Worm (Caenorhabditis elegans) whole organism, L1 larva: ENCODE results near the gene srh-177.
A peak's percentile ranks its signal among the peaks of the same experiment; 100 is the strongest.

Experiments
- C04F5.9 ChIP-seq: sonication (generic microtip); optimal IDR thresholded peaks from 2 replicates; lab custom pipeline; 2016; ENCODE audit warnings: missing genetic modification characterization, missing compliant biosample characterization
- C16A3.4 ChIP-seq: fragments of 150-350 bp; optimal IDR thresholded peaks from 2 replicates; lab custom pipeline; 2014; ENCODE audit warnings: missing biosample characterization, missing genetic modification characterization
- C34B4.2 ChIP-seq: sonication (generic microtip); optimal IDR thresholded peaks from 2 replicates; lab custom pipeline; 2017; ENCODE audit warnings: mild to moderate bottlenecking, missing genetic modification characterization, missing compliant biosample characterization
- alr-1 ChIP-seq: fragments of 200-800 bp; sonication (Bioruptor generic); optimal IDR thresholded peaks from 2 replicates; lab custom pipeline; 2018; ENCODE audit warnings: borderline replicate concordance, mild to moderate bottlenecking, missing genetic modification characterization, missing compliant biosample characterization
- ama-1 ChIP-seq: fragments of 150-350 bp; optimal IDR thresholded peaks from 2 replicates; lab custom pipeline; 2014
- blmp-1 ChIP-seq: fragments of 150-350 bp; optimal IDR thresholded peaks from 2 replicates; lab custom pipeline; 2014; ENCODE audit warnings: missing biosample characterization, missing genetic modification characterization
- ceh-8 ChIP-seq: fragments of 200-800 bp; sonication (Bioruptor generic); optimal IDR thresholded peaks from 2 replicates; lab custom pipeline; 2018; ENCODE audit warnings: mild to moderate bottlenecking, missing genetic modification characterization, moderate library complexity, missing compliant biosample characterization
- ceh-82 ChIP-seq, 3 experiments: fragments of 150-350 bp in 1 of 3; sonication (generic microtip) in 2 of 3; optimal IDR thresholded peaks; 2 replicates each; lab custom pipeline; 2014 to 2017; ENCODE audit warnings: missing biosample characterization in 3 of 3, missing genetic modification characterization in 3 of 3
- ceh-88 ChIP-seq: fragments of 200-800 bp; sonication (Bioruptor generic); IDR thresholded peaks from 2 replicates; pipeline ENCODE4 v1.3.6; 2022; ENCODE audit warnings: missing genetic modification characterization, missing compliant biosample characterization
- ceh-90 ChIP-seq: sonication (generic microtip); optimal IDR thresholded peaks from 2 replicates; lab custom pipeline; 2016; ENCODE audit warnings: missing genetic modification characterization, missing compliant biosample characterization
- dpl-1 ChIP-seq, 3 experiments: fragments of 150-350 bp in 2 of 3; sonication (generic microtip) in 1 of 3; optimal IDR thresholded peaks; 2 replicates each; lab custom pipeline; 2014 to 2017; ENCODE audit warnings: missing biosample characterization in 3 of 3, missing genetic modification characterization in 3 of 3, missing genetic modification reagents in 3 of 3
- dsc-1 ChIP-seq: sonication (generic microtip); optimal IDR thresholded peaks from 2 replicates; lab custom pipeline; 2016; ENCODE audit warnings: mild to moderate bottlenecking, missing genetic modification characterization, missing compliant biosample characterization
- efl-1 ChIP-seq, 4 experiments: fragments of 150-350 bp; optimal IDR thresholded peaks in 3 of 4; peaks in 1 of 4; 1 replicate in 1 of 4; 2 replicates in 3 of 4; lab custom pipeline; 2014; ENCODE audit warnings: missing biosample characterization in 2 of 4, missing genetic modification characterization in 2 of 4, missing genetic modification reagents in 2 of 4
- efl-3 ChIP-seq: fragments of 200-800 bp; sonication (Bioruptor generic); optimal IDR thresholded peaks from 2 replicates; lab custom pipeline; 2018; ENCODE audit warnings: mild to moderate bottlenecking, missing genetic modification characterization, missing compliant biosample characterization
- elt-2 ChIP-seq: sonication (generic microtip); optimal IDR thresholded peaks from 2 replicates; lab custom pipeline; 2016; ENCODE audit warnings: missing genetic modification characterization, mild to moderate bottlenecking, inconsistent platforms, missing compliant biosample characterization, missing genetic modification reagents
- ets-5 ChIP-seq: fragments of 200-800 bp; sonication (Bioruptor generic); IDR thresholded peaks from 2 replicates; pipeline ENCODE4 v1.3.6; 2022; ENCODE audit warnings: missing genetic modification characterization, missing compliant biosample characterization
- fos-1 ChIP-seq: fragments of 150-350 bp; optimal IDR thresholded peaks from 2 replicates; lab custom pipeline; 2014; ENCODE audit warnings: missing biosample characterization, missing genetic modification characterization
- grh-1 ChIP-seq: fragments of 200-800 bp; sonication (Bioruptor generic); IDR thresholded peaks from 2 replicates; pipeline ENCODE4 v1.3.6; 2022; ENCODE audit warnings: missing genetic modification reagents, missing genetic modification characterization, missing compliant biosample characterization
- lin-13 ChIP-seq: fragments of 150-350 bp; optimal IDR thresholded peaks from 2 replicates; lab custom pipeline; 2014; ENCODE audit warnings: missing biosample characterization, missing genetic modification reagents, missing genetic modification characterization
- lin-14 ChIP-seq: fragments of 200-800 bp; sonication (Bioruptor generic); optimal IDR thresholded peaks from 2 replicates; lab custom pipeline; 2018; ENCODE audit warnings: mild to moderate bottlenecking, missing genetic modification characterization, moderate library complexity, missing compliant biosample characterization
- lin-15B ChIP-seq: fragments of 150-350 bp; sonication (generic microtip); optimal IDR thresholded peaks from 3 replicates; lab custom pipeline; 2014; ENCODE audit warnings: missing biosample characterization, missing genetic modification characterization
- lin-35 ChIP-seq, 2 experiments: fragments of 150-350 bp; optimal IDR thresholded peaks; 2 replicates each; lab custom pipeline; 2014; ENCODE audit warnings: missing biosample characterization in 2 of 2, missing genetic modification characterization in 2 of 2, missing genetic modification reagents in 2 of 2
- lir-3 ChIP-seq: sonication (generic microtip); optimal IDR thresholded peaks from 2 replicates; lab custom pipeline; 2016; ENCODE audit warnings: mild to moderate bottlenecking, missing genetic modification characterization, moderate library complexity, missing compliant biosample characterization; ENCODE audit not compliant: poor library complexity
- mab-9 ChIP-seq: fragments of 200-800 bp; sonication (Bioruptor generic); IDR thresholded peaks from 2 replicates; pipeline ENCODE4 v1.3.6; 2022; ENCODE audit warnings: missing genetic modification reagents, missing genetic modification characterization, missing compliant biosample characterization
- mdl-1 ChIP-seq, 2 experiments: fragments of 150-350 bp; optimal IDR thresholded peaks; 2 replicates each; lab custom pipeline; 2014 to 2017; ENCODE audit warnings: missing biosample characterization in 2 of 2, missing genetic modification characterization in 2 of 2, inconsistent platforms in 1 of 2
- mep-1 ChIP-seq: fragments of 150-350 bp; optimal IDR thresholded peaks from 2 replicates; lab custom pipeline; 2014; ENCODE audit warnings: missing biosample characterization, missing genetic modification characterization
- nhr-19 ChIP-seq: fragments of 200-800 bp; sonication (Bioruptor generic); conservative IDR thresholded peaks from 2 replicates; pipeline ENCODE4 v1.3.6; 2022; ENCODE audit warnings: missing genetic modification characterization, missing compliant biosample characterization
- nhr-20 ChIP-seq: sonication (generic microtip); optimal IDR thresholded peaks from 2 replicates; lab custom pipeline; 2016; ENCODE audit warnings: mild to moderate bottlenecking, missing genetic modification characterization, missing compliant biosample characterization
- nhr-237 ChIP-seq: fragments of 150-350 bp; optimal IDR thresholded peaks from 2 replicates; lab custom pipeline; 2014; ENCODE audit warnings: missing biosample characterization, missing genetic modification characterization
- nhr-47 ChIP-seq: sonication (generic microtip); optimal IDR thresholded peaks from 2 replicates; lab custom pipeline; 2016; ENCODE audit warnings: mild to moderate bottlenecking, missing genetic modification characterization, moderate library complexity, missing compliant biosample characterization
- nhr-71 ChIP-seq: sonication (generic microtip); optimal IDR thresholded peaks from 2 replicates; lab custom pipeline; 2016; ENCODE audit warnings: mild to moderate bottlenecking, missing genetic modification characterization, moderate library complexity, missing compliant biosample characterization
- nhr-76 ChIP-seq: sonication (generic microtip); optimal IDR thresholded peaks from 2 replicates; lab custom pipeline; 2017; ENCODE audit warnings: missing biosample characterization, missing genetic modification characterization
- nhr-85 ChIP-seq: sonication (generic microtip); peaks from one replicate; lab custom pipeline; 2016; ENCODE audit warnings: missing genetic modification characterization, inconsistent platforms, missing compliant biosample characterization
- nhr-90 ChIP-seq: sonication (generic microtip); optimal IDR thresholded peaks from 2 replicates; lab custom pipeline; 2016; ENCODE audit warnings: mild to moderate bottlenecking, missing genetic modification characterization, missing compliant biosample characterization; ENCODE audit not compliant: poor library complexity
- pqm-1 ChIP-seq: sonication (generic microtip); optimal IDR thresholded peaks from 3 replicates; lab custom pipeline; 2017; ENCODE audit warnings: missing biosample characterization, missing genetic modification characterization
- rnt-1 ChIP-seq: sonication (generic microtip); optimal IDR thresholded peaks from 2 replicates; lab custom pipeline; 2016; ENCODE audit warnings: mild to moderate bottlenecking, missing genetic modification characterization, moderate library complexity, missing compliant biosample characterization
- skn-1 ChIP-seq: fragments of 150-350 bp; optimal IDR thresholded peaks from 2 replicates; lab custom pipeline; 2014; ENCODE audit warnings: missing biosample characterization, missing genetic modification characterization
- sox-4 ChIP-seq: sonication (generic microtip); optimal IDR thresholded peaks from 2 replicates; lab custom pipeline; 2016; ENCODE audit warnings: missing genetic modification characterization, missing compliant biosample characterization
- unc-130 ChIP-seq: fragments of 150-350 bp; optimal IDR thresholded peaks from 2 replicates; lab custom pipeline; 2017; ENCODE audit warnings: missing biosample characterization, missing genetic modification characterization, inconsistent platforms
- unc-62 ChIP-seq: fragments of 150-350 bp; optimal IDR thresholded peaks from 2 replicates; lab custom pipeline; 2014; ENCODE audit warnings: missing biosample characterization, missing genetic modification reagents, missing genetic modification characterization
- unc-86 ChIP-seq: sonication (generic microtip); optimal IDR thresholded peaks from 2 replicates; lab custom pipeline; 2016; ENCODE audit warnings: missing genetic modification characterization, missing compliant biosample characterization
- vab-15 ChIP-seq: sonication (generic microtip); optimal IDR thresholded peaks from 2 replicates; lab custom pipeline; 2017; ENCODE audit warnings: missing genotype, mild to moderate bottlenecking, missing genetic modification characterization, missing compliant biosample characterization
- xbp-1 ChIP-seq: sonication (generic microtip); optimal IDR thresholded peaks from 2 replicates; lab custom pipeline; 2016; ENCODE audit warnings: missing genetic modification characterization, missing compliant biosample characterization
- ztf-4 ChIP-seq: fragments of 150-350 bp; optimal IDR thresholded peaks from 2 replicates; lab custom pipeline; 2014; ENCODE audit warnings: missing biosample characterization, missing genetic modification characterization

Gene srh-177

DNA sequence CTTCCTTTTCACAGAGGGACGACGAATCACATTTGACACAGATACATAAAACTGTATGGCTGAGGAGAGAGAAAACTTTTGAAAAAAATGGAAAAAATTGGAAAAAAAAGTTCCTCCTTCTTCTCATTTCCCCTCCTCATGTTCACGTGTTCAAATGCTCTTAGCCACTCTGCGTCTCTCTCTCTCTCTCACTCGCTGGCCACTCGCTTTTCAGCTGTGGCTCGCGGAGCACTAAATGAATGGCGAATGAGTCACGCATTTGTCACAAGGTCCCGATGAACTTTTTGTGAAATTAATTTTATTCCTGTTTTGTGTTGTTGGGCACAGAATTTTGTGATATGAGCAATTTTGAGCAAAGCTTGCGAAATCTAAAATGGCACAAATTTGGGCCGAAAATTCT is 48.8 kb upstream of the srh-177 start (continued):
- TF ChIP-seq nhr-19 (GFP tag; lab: Robert Waterston, UW) = 0 out of 2 replicates have a peak, but pooled peaks have one; percentile 12
- TF ChIP-seq C34B4.2 (tag; lab: Kevin White, UChicago) = no peak
- no peak for TF ChIP-seq lin-35 (GFP tag; optimal IDR thresholded peaks at IDR 0.05; lab: Kevin White, UChicago)
- no peak for TF ChIP-seq lin-15B (tag; lab: Kevin White, UChicago)
- TF ChIP-seq alr-1 = no peak
- TF ChIP-seq ets-5 = no peak
- TF ChIP-seq skn-1 (tag; lab: Kevin White, UChicago) = peak; percentile 19
- TF ChIP-seq pqm-1 (tag; lab: Kevin White, UChicago) = no peak
- TF ChIP-seq unc-86 (tag; lab: Kevin White, UChicago) = peak; percentile 54
- TF ChIP-seq rnt-1 = no peak
- no peak for TF ChIP-seq ceh-88
- no peak for TF ChIP-seq grh-1 (GFP tag; lab: Robert Waterston, UW)
- no peak for TF ChIP-seq efl-3
- peak; percentile 26 for TF ChIP-seq mep-1 (tag; lab: Kevin White, UChicago)
- TF ChIP-seq ceh-90 (tag; lab: Kevin White, UChicago) = no peak
- TF ChIP-seq lin-13 (GFP tag; lab: Kevin White, UChicago) = no peak
- no peak for TF ChIP-seq nhr-90
- no peak for TF ChIP-seq nhr-20 (tag; lab: Kevin White, UChicago)
- TF ChIP-seq ceh-8 (GFP tag; lab: Kevin White, UChicago) = no peak
- no peak for TF ChIP-seq nhr-76 (tag; lab: Kevin White, UChicago)
- peak; percentile 17 for TF ChIP-seq dsc-1 (tag; lab: Kevin White, UChicago)
- peak; percentile 83 for TF ChIP-seq lin-14 (GFP tag; lab: Kevin White, UChicago)
- TF ChIP-seq C04F5.9 = no peak
- TF ChIP-seq fos-1 = peak; percentile 5
- TF ChIP-seq unc-130 (tag; lab: Kevin White, UChicago) = no peak
- TF ChIP-seq dpl-1 (GFP tag; optimal IDR thresholded peaks at IDR 0.05; lab: Kevin White, UChicago) = peak in 1 of 3 experiments; percentile 9
- TF ChIP-seq nhr-237 = no peak
- no peak for TF ChIP-seq unc-62 (GFP tag; lab: Kevin White, UChicago)
- TF ChIP-seq C16A3.4 (tag; lab: Kevin White, UChicago) = no peak
- TF ChIP-seq nhr-85 (tag; lab: Kevin White, UChicago) = no peak
- no peak for TF ChIP-seq lir-3
- no peak for TF ChIP-seq ama-1
- TF ChIP-seq, all 84 proteins: peak for 19

DNA sequence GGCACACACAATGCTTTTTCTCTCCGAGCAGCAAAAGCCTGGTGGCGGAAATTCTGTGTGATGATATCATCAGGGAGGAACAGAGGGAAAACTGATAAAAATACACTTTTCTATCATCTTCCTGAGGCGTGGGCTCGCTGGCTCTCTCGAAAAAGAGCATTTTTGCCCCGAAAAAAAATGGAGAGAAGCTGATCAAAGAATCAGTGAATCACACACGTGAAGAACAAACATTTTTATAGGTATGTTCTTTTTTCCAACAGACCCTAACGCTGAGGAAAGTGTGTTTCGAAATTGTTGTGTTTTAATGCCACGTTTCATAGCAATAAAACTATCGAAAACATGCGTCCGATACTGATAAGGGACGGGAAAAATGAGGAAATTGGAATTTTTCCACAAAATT is 47.7 kb upstream of the srh-177 start:
- peak; percentile 50 for TF ChIP-seq elt-2 (tag; lab: Kevin White, UChicago)
- TF ChIP-seq ceh-82 (tag; optimal IDR thresholded peaks at IDR 0.05; lab: Kevin White, UChicago) = no peak
- no peak for TF ChIP-seq efl-1 (optimal IDR thresholded peaks at IDR 0.05; lab: Kevin White, UChicago)
- TF ChIP-seq efl-1 (GFP tag; optimal IDR thresholded peaks at IDR 0.05 in 1 of 2; lab: Kevin White, UChicago) = peak in 1 of 2 experiments; percentile 69
- no peak for TF ChIP-seq nhr-237
- no peak for TF ChIP-seq mab-9 (GFP tag; lab: Robert Waterston, UW)
- TF ChIP-seq ztf-4 (tag; lab: Kevin White, UChicago) = no peak
- TF ChIP-seq xbp-1 = no peak
- peak; percentile 1 for TF ChIP-seq ceh-90 (tag; lab: Kevin White, UChicago)
- peak; percentile 15 for TF ChIP-seq lin-14 (GFP tag; lab: Kevin White, UChicago)
- TF ChIP-seq ceh-8 (GFP tag; lab: Kevin White, UChicago) = no peak
- no peak for TF ChIP-seq lin-13 (GFP tag; lab: Kevin White, UChicago)
- peak in 1 of 2 experiments; percentile 27 for TF ChIP-seq mdl-1 (tag; optimal IDR thresholded peaks at IDR 0.05; lab: Kevin White, UChicago)
- TF ChIP-seq nhr-47 (tag; lab: Kevin White, UChicago) = no peak
- TF ChIP-seq nhr-90 = no peak
- peak; percentile 26 for TF ChIP-seq nhr-71 (tag; lab: Kevin White, UChicago)
- TF ChIP-seq vab-15 (tag; lab: Kevin White, UChicago) = no peak
- no peak for TF ChIP-seq blmp-1 (tag; lab: Kevin White, UChicago)
- TF ChIP-seq sox-4 = no peak
